Worm (Caenorhabditis elegans): ENCODE results near the gene glb-27.

DNA sequence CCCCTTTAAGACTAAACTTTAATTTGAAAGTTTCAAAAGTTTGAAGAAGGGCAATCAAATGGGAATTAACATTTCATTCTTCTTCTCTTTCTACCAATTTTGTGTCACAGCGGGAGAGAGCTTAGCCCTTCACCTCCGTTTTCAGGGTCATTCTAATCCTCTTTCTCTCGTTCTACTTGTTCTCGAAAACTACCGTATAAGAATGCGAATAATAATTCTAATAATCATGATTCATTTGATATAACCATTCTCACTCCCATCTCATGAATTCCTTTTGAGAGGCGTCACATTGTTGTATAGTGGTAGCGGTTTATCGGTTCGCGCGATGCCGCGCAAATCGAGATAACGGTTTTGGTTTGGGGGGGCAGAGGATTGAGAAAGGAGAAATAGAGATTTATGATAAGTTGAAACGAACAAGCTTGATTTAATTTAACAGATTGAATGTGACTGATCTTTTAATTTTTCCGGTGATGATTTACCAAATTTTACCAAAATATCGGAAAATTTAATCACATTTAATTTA, 26.8 kb downstream of the glb-27 start:
- TF ChIP-seq flt-1 (GFP tag; IDR thresholded peaks at IDR 0.05) (no peak), pes-1 (GFP tag; IDR thresholded peaks at IDR 0.05) (no peak), ama-1 (optimal IDR thresholded peaks at IDR 0.05) (no peak), hmbx-1 (tag; optimal IDR thresholded peaks at IDR 0.05) (no peak)

Measured in whole organism, early embryonic.